Fruit fly (Drosophila melanogaster) whole organism: ENCODE data around the gene w-cup.

Experiments used
- CG8478 ChIP-seq: fragments of >200 bp; optimal IDR thresholded peaks from 2 replicates; lab custom pipeline; 2018; ENCODE audit warnings: inconsistent platforms
- EcR ChIP-seq, 2 experiments: fragments of >200 bp; optimal IDR thresholded peaks; 2 replicates each; lab custom pipeline; 2017; ENCODE audit warnings: missing biosample characterization in 2 of 2, missing genetic modification characterization in 2 of 2, missing genetic modification reagents in 2 of 2
- pan ChIP-seq: fragments of >200 bp; optimal IDR thresholded peaks from 2 replicates; lab custom pipeline; 2017
- psq ChIP-seq: fragments of >200 bp; optimal IDR thresholded peaks from 2 replicates; lab custom pipeline; 2017
- usp ChIP-seq: fragments of >200 bp; optimal IDR thresholded peaks from 2 replicates; lab custom pipeline; 2017; ENCODE audit warnings: missing biosample characterization, missing genetic modification characterization, mixed read lengths

- TF ChIP-seq pan (lab: Kevin White, UChicago) (no peak), usp (no peak), psq (lab: Kevin White, UChicago) (no peak), EcR (GFP tag; optimal IDR thresholded peaks at IDR 0.05; lab: Kevin White, UChicago) (no peak), CG8478 (lab: Kevin White, UChicago) (no peak)
These were observed 35.5 kb upstream of the w-cup start for dm6 chr2L:10613104-10613503.
